Worm (Caenorhabditis elegans) whole organism, late embryonic: ENCODE measurements around the gene lron-10.

Experiments
- T23F11.4 ChIP-seq: fragments of 200-800 bp; sonication (Bioruptor generic); optimal IDR thresholded peaks from 2 replicates; lab custom pipeline; 2018; ENCODE audit warnings: mild to moderate bottlenecking, missing genetic modification characterization, missing compliant biosample characterization
- ceh-2 ChIP-seq: sonication (generic microtip); optimal IDR thresholded peaks from 2 replicates; lab custom pipeline; 2016; ENCODE audit warnings: missing genotype, missing genetic modification characterization, missing compliant biosample characterization
- ceh-24 ChIP-seq: sonication (generic microtip); optimal IDR thresholded peaks from 2 replicates; lab custom pipeline; 2016; ENCODE audit warnings: mild to moderate bottlenecking, missing genetic modification characterization, missing compliant biosample characterization
- ceh-30 ChIP-seq: fragments of 150-350 bp; optimal IDR thresholded peaks from 2 replicates; lab custom pipeline; 2014; ENCODE audit warnings: missing biosample characterization, missing genetic modification characterization
- dve-1 ChIP-seq: sonication (generic microtip); optimal IDR thresholded peaks from 2 replicates; lab custom pipeline; 2017; ENCODE audit warnings: antibody characterized with exemption, mild to moderate bottlenecking, missing genetic modification characterization, missing compliant biosample characterization
- fax-1 ChIP-seq: sonication (generic microtip); optimal IDR thresholded peaks from 2 replicates; lab custom pipeline; 2016; ENCODE audit warnings: missing genotype, missing genetic modification characterization, missing compliant biosample characterization
- hlh-13 ChIP-seq: fragments of 200-800 bp; sonication (Bioruptor generic); optimal IDR thresholded peaks from 2 replicates; lab custom pipeline; 2018; ENCODE audit warnings: mild to moderate bottlenecking, missing genetic modification characterization, missing compliant biosample characterization
- lim-6 ChIP-seq: sonication (generic microtip); optimal IDR thresholded peaks from 2 replicates; lab custom pipeline; 2016; ENCODE audit warnings: missing genetic modification characterization, missing compliant biosample characterization
- nfya-1 ChIP-seq: sonication (generic microtip); optimal IDR thresholded peaks from 2 replicates; lab custom pipeline; 2017; ENCODE audit warnings: missing genetic modification characterization, mild to moderate bottlenecking, missing compliant biosample characterization, antibody characterized with exemption, moderate library complexity
- npax-4 ChIP-seq: sonication (generic microtip); optimal IDR thresholded peaks from 2 replicates; lab custom pipeline; 2016; ENCODE audit warnings: missing genetic modification characterization, missing compliant biosample characterization
- pat-9 ChIP-seq: fragments of 200-800 bp; sonication (Bioruptor generic); optimal IDR thresholded peaks from 2 replicates; lab custom pipeline; 2018; ENCODE audit warnings: mild to moderate bottlenecking, missing genetic modification characterization, moderate library complexity, missing compliant biosample characterization
- sdc-2 ChIP-seq: sonication (generic microtip); optimal IDR thresholded peaks from 2 replicates; lab custom pipeline; 2016; ENCODE audit warnings: missing genotype, missing genetic modification characterization, missing compliant biosample characterization

lron-10 gene

DNA sequence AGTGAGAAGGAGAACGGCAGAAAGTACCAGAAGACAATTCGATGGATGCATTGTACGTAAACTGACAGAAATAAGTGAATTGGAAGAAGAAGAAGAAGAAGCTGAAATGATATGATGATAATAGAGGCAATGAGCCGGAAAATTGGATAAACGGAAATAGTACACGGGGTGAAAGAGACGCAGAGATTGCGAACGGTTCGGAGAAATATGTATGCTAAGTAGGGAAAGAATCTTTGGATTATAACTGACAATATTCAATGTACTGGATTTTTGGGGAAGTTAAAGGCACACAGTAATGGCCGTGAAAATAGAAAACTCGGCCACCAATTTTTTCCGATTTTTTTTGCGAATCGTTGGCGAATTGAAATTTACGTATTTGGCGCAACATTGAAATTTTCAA, 45.8 kb downstream of the lron-10 start, which contains the start of gene Y45F3A.4:
Y45F3A.4 (minus strand) TSS at position 101 of the 400 bp plus-strand sequence.
- TF ChIP-seq ceh-2 (tag; lab: Kevin White, UChicago) (no peak), dve-1 (tag; lab: Kevin White, UChicago) (no peak), T23F11.4 (GFP tag; lab: Kevin White, UChicago) (no peak), fax-1 (tag; lab: Kevin White, UChicago) (no peak), sdc-2 (tag; lab: Kevin White, UChicago) (no peak)
- TF ChIP-seq, all 69 proteins: peak for 0

- TF ChIP-seq lim-6 (tag; lab: Kevin White, UChicago) (no peak), npax-4 (tag; lab: Kevin White, UChicago) (no peak), pat-9 (tag; lab: Kevin White, UChicago) (no peak), nfya-1 (peak; percentile 75), ceh-30 (tag; lab: Kevin White, UChicago) (no peak), ceh-24 (tag; lab: Kevin White, UChicago) (no peak), hlh-13 (no peak)
- TF ChIP-seq, all 69 proteins: peak for 1
Measured at ce11 chrIII:10569246-10569645, 51.9 kb downstream of the lron-10 start.
